Worm (Caenorhabditis elegans) whole organism, L4 larva: ENCODE measurements around the gene hpo-6.

Source experiments
- Y48G9A.11 ChIP-seq: fragments of 200-800 bp; sonication (Bioruptor generic); IDR thresholded peaks from 2 replicates; pipeline ENCODE4 v1.3.6; 2022; ENCODE audit warnings: missing genetic modification reagents, missing genetic modification characterization, missing compliant biosample characterization
- pha-4 ChIP-seq, 2 experiments: fragments of 150-350 bp in 1 of 2; fragments of 200-800 bp in 1 of 2; sonication (Bioruptor generic) in 1 of 2; IDR thresholded peaks in 1 of 2; optimal IDR thresholded peaks in 1 of 2; 2 replicates each; pipeline versions ENCODE4 v1.3.6 to Lab custom; 2014 to 2022; ENCODE audit warnings: missing genetic modification characterization in 2 of 2, missing genetic modification reagents in 2 of 2, missing biosample characterization in 1 of 2, missing compliant biosample characterization in 1 of 2
- pqm-1 ChIP-seq: sonication (generic microtip); optimal IDR thresholded peaks from 2 replicates; lab custom pipeline; 2017; ENCODE audit warnings: missing biosample characterization, missing genetic modification characterization
- unc-130 ChIP-seq: sonication (generic microtip); optimal IDR thresholded peaks from 2 replicates; lab custom pipeline; 2016; ENCODE audit warnings: missing genetic modification reagents, missing genetic modification characterization, missing compliant biosample characterization

ce11 chrIV:1600784-1601183 lies 38.8 kb downstream of the hpo-6 start:
- TF ChIP-seq unc-130 (no peak), Y48G9A.11 (GFP tag; lab: Robert Waterston, UW) (no peak), pqm-1 (no peak), pha-4 (GFP tag; IDR thresholded peaks at IDR 0.05; lab: Robert Waterston, UW) (no peak), pha-4 (tag; optimal IDR thresholded peaks at IDR 0.05; lab: Kevin White, UChicago) (no peak)
